Fruit fly (Drosophila melanogaster) whole organism, embryonic: ENCODE data around the gene CG4267.

ENCODE experiments used
- Awh ChIP-seq: fragments of 200-800 bp; sonication (Bioruptor generic); IDR thresholded peaks from 2 replicates; pipeline ENCODE4, ENCODE4 v1.3.6; 2022; ENCODE audit warnings: missing biosample characterization, missing genetic modification characterization
- Bteb2 ChIP-seq: fragments of 200-800 bp; sonication (Bioruptor generic); optimal IDR thresholded peaks from 2 replicates; lab custom pipeline; 2016; ENCODE audit warnings: missing biosample characterization, missing genetic modification characterization
- CG10147 ChIP-seq: fragments of 200-800 bp; sonication (Bioruptor generic); optimal IDR thresholded peaks from 2 replicates; lab custom pipeline; 2019; ENCODE audit warnings: missing biosample characterization, mild to moderate bottlenecking, missing genetic modification characterization, moderate library complexity
- CG10462 ChIP-seq: fragments of 200-800 bp; sonication (Bioruptor generic); optimal IDR thresholded peaks from 2 replicates; lab custom pipeline; 2016; ENCODE audit warnings: missing biosample characterization, missing genetic modification characterization
- CG11247 ChIP-seq: fragments of 200-800 bp; sonication (Bioruptor generic); IDR thresholded peaks from 2 replicates; pipeline ENCODE4 v1.3.6; 2022; ENCODE audit warnings: missing biosample characterization, missing genetic modification characterization
- CG11504 ChIP-seq: fragments of 200-800 bp; sonication (Bioruptor generic); optimal IDR thresholded peaks from 3 replicates; lab custom pipeline; 2019; ENCODE audit warnings: missing biosample characterization, mild to moderate bottlenecking, missing genetic modification characterization, moderate library complexity
- CG11723 ChIP-seq: fragments of 200-800 bp; sonication (Bioruptor generic); optimal IDR thresholded peaks from 2 replicates; lab custom pipeline; 2017; ENCODE audit warnings: missing biosample characterization, mild to moderate bottlenecking, missing genetic modification characterization
- CG12659 ChIP-seq: fragments of 200-800 bp; sonication (Bioruptor generic); optimal IDR thresholded peaks from 3 replicates; lab custom pipeline; 2017; ENCODE audit warnings: mild to moderate bottlenecking, missing biosample characterization, missing genetic modification reagents, missing genetic modification characterization
- CG14050 ChIP-seq: fragments of 200-800 bp; sonication (Bioruptor generic); IDR thresholded peaks from 3 replicates; pipeline ENCODE4 v1.3.6; 2022; ENCODE audit warnings: missing biosample characterization, missing genetic modification characterization
- CG15696 ChIP-seq: fragments of 200-800 bp; sonication (Bioruptor generic); optimal IDR thresholded peaks from 2 replicates; lab custom pipeline; 2019; ENCODE audit warnings: missing biosample characterization, mild to moderate bottlenecking, missing genetic modification characterization, moderate library complexity
- CG17328 ChIP-seq: fragments of 200-800 bp; sonication (Bioruptor generic); IDR thresholded peaks from 2 replicates; pipeline ENCODE4 v1.3.6; 2022; ENCODE audit warnings: missing biosample characterization, missing genetic modification characterization
- CG17912 ChIP-seq: fragments of 200-800 bp; sonication (Bioruptor generic); optimal IDR thresholded peaks from 2 replicates; lab custom pipeline; 2018; ENCODE audit warnings: missing biosample characterization, mild to moderate bottlenecking, missing genetic modification characterization
- CG1792 ChIP-seq: fragments of 200-800 bp; sonication (Bioruptor generic); optimal IDR thresholded peaks from 2 replicates; lab custom pipeline; 2016; ENCODE audit warnings: missing biosample characterization, missing genetic modification characterization
- CG18476 ChIP-seq: fragments of 200-800 bp; sonication (Bioruptor generic); optimal IDR thresholded peaks from 2 replicates; lab custom pipeline; 2016; ENCODE audit warnings: missing biosample characterization, mild to moderate bottlenecking, missing genetic modification characterization
- CG2120 ChIP-seq: fragments of 200-800 bp; sonication (Bioruptor generic); optimal IDR thresholded peaks from 3 replicates; lab custom pipeline; 2016; ENCODE audit warnings: missing biosample characterization, missing genetic modification characterization
- CG2199 ChIP-seq: fragments of 200-800 bp; sonication (Bioruptor generic); IDR thresholded peaks from 3 replicates; pipeline ENCODE4 v1.3.6; 2022; ENCODE audit warnings: missing biosample characterization, missing genetic modification characterization
- CG31224 ChIP-seq: fragments of 200-800 bp; sonication (Bioruptor generic); IDR thresholded peaks from 2 replicates; pipeline ENCODE4 v1.3.6; 2022; ENCODE audit warnings: missing biosample characterization, missing genetic modification characterization
- CG4424 ChIP-seq: fragments of 200-800 bp; sonication (Bioruptor generic); optimal IDR thresholded peaks from 3 replicates; lab custom pipeline; 2016; ENCODE audit warnings: missing biosample characterization, missing genetic modification characterization
- CG4617 ChIP-seq: fragments of 200-800 bp; sonication (Bioruptor generic); optimal IDR thresholded peaks from 3 replicates; lab custom pipeline; 2016; ENCODE audit warnings: missing biosample characterization, missing genetic modification characterization, borderline replicate concordance
- CG6683 ChIP-seq: fragments of 200-800 bp; sonication (Bioruptor generic); optimal IDR thresholded peaks from 2 replicates; lab custom pipeline; 2017; ENCODE audit warnings: missing biosample characterization, mild to moderate bottlenecking, missing genetic modification characterization, missing genetic modification reagents
- CG6689 ChIP-seq: fragments of 200-800 bp; sonication (Bioruptor generic); IDR thresholded peaks from 2 replicates; pipeline ENCODE4 v1.3.6; 2022; ENCODE audit warnings: missing biosample characterization, missing genetic modification characterization
- CG6791 ChIP-seq: fragments of 200-800 bp; sonication (Bioruptor generic); IDR thresholded peaks from 3 replicates; pipeline ENCODE4 v1.3.6; 2022; ENCODE audit warnings: missing biosample characterization, missing genetic modification characterization; ENCODE audit not compliant: partially characterized antibody
- CG8359 ChIP-seq: fragments of 200-800 bp; sonication (Bioruptor generic); optimal IDR thresholded peaks from 2 replicates; lab custom pipeline; 2017; ENCODE audit warnings: missing biosample characterization, mild to moderate bottlenecking, missing genetic modification characterization, borderline replicate concordance
- CG9437 ChIP-seq: fragments of 200-800 bp; sonication (Bioruptor generic); optimal IDR thresholded peaks from 2 replicates; lab custom pipeline; 2018; ENCODE audit warnings: missing biosample characterization, mild to moderate bottlenecking, missing genetic modification characterization
- Chrac-16 ChIP-seq: fragments of 200-800 bp; sonication (Bioruptor generic); optimal IDR thresholded peaks from 3 replicates; lab custom pipeline; 2016; ENCODE audit warnings: missing biosample characterization, missing genetic modification characterization
- Dp ChIP-seq: fragments of 200-800 bp; sonication (Bioruptor generic); optimal IDR thresholded peaks from 2 replicates; lab custom pipeline; 2018; ENCODE audit warnings: missing biosample characterization, mild to moderate bottlenecking, missing genetic modification characterization, moderate library complexity
- Drgx ChIP-seq: fragments of 200-800 bp; sonication (Bioruptor generic); IDR thresholded peaks from 2 replicates; pipeline ENCODE4 v1.3.6; 2022; ENCODE audit warnings: missing biosample characterization, missing genetic modification characterization
- Fer3 ChIP-seq: fragments of 200-800 bp; sonication (Bioruptor generic); optimal IDR thresholded peaks from 2 replicates; lab custom pipeline; 2018; ENCODE audit warnings: missing biosample characterization, mild to moderate bottlenecking, missing genetic modification characterization, moderate library complexity
- Oaz ChIP-seq: fragments of 200-800 bp; sonication (Bioruptor generic); IDR thresholded peaks from 2 replicates; pipeline ENCODE4 v1.3.6; 2022; ENCODE audit warnings: missing biosample characterization, missing genetic modification characterization
- Oli ChIP-seq: fragments of 200-800 bp; sonication (Bioruptor generic); optimal IDR thresholded peaks from 2 replicates; lab custom pipeline; 2018; ENCODE audit warnings: missing biosample characterization, mild to moderate bottlenecking, missing genetic modification characterization, moderate library complexity
- Rfx ChIP-seq: fragments of 200-800 bp; sonication (Bioruptor generic); IDR thresholded peaks from 2 replicates; pipeline ENCODE4 v1.3.6; 2022; ENCODE audit warnings: missing biosample characterization, missing genetic modification characterization
- Trl ChIP-seq, 3 experiments: fragments of >200 bp in 2 of 3; fragments of 200-800 bp in 1 of 3; sonication (Bioruptor generic) in 1 of 3; optimal IDR thresholded peaks; 2 replicates in 1 of 3; 3 replicates in 2 of 3; lab custom pipeline; 2016 to 2017; ENCODE audit warnings: missing biosample characterization in 1 of 3, missing genetic modification characterization in 1 of 3
- amos ChIP-seq: fragments of 200-800 bp; sonication (Bioruptor generic); IDR thresholded peaks from 2 replicates; pipeline ENCODE4 v1.3.6; 2022; ENCODE audit warnings: missing biosample characterization, missing genetic modification characterization; ENCODE audit not compliant: partially characterized antibody
- cad ChIP-seq: fragments of >200 bp; optimal IDR thresholded peaks from 2 replicates; lab custom pipeline; 2017; ENCODE audit warnings: missing biosample characterization, missing genetic modification characterization
- cato ChIP-seq: fragments of 200-800 bp; sonication (Bioruptor generic); optimal IDR thresholded peaks from 2 replicates; lab custom pipeline; 2016; ENCODE audit warnings: missing biosample characterization, missing genetic modification characterization, borderline replicate concordance
- dati ChIP-seq: fragments of 200-800 bp; sonication (Bioruptor generic); IDR thresholded peaks from 2 replicates; pipeline ENCODE4 v1.3.6; 2022; ENCODE audit warnings: missing biosample characterization, missing genetic modification characterization
- disco-r ChIP-seq: fragments of 200-800 bp; sonication (Bioruptor generic); optimal IDR thresholded peaks from 2 replicates; lab custom pipeline; 2016; ENCODE audit warnings: missing biosample characterization, missing genetic modification characterization
- dm ChIP-seq: fragments of 200-800 bp; sonication (Bioruptor generic); optimal IDR thresholded peaks from 3 replicates; lab custom pipeline; 2016; ENCODE audit warnings: missing biosample characterization, missing genetic modification characterization
- fd3F ChIP-seq: fragments of 200-800 bp; sonication (Bioruptor generic); optimal IDR thresholded peaks from 2 replicates; lab custom pipeline; 2018; ENCODE audit warnings: missing biosample characterization, mild to moderate bottlenecking, missing genetic modification characterization, moderate library complexity
- ftz-f1 ChIP-seq: fragments of 200-800 bp; sonication (Bioruptor generic); optimal IDR thresholded peaks from 2 replicates; lab custom pipeline; 2016; ENCODE audit warnings: missing biosample characterization, missing genetic modification characterization
- gro ChIP-seq: fragments of 200-800 bp; sonication (Bioruptor generic); optimal IDR thresholded peaks from 2 replicates; lab custom pipeline; 2016; ENCODE audit warnings: missing biosample characterization, missing genetic modification characterization
- gt ChIP-seq: fragments of 200-800 bp; sonication (Bioruptor generic); IDR thresholded peaks from 2 replicates; pipeline ENCODE4 v1.3.6; 2022; ENCODE audit warnings: missing biosample characterization, missing genetic modification characterization
- insv ChIP-seq, 2 experiments: fragments of 200-800 bp; sonication (Bioruptor generic); optimal IDR thresholded peaks; 3 replicates each; lab custom pipeline; 2016 to 2018; ENCODE audit warnings: missing biosample characterization in 2 of 2, missing genetic modification characterization in 2 of 2
- maf-S ChIP-seq: fragments of 200-800 bp; sonication (Bioruptor generic); optimal IDR thresholded peaks from 2 replicates; lab custom pipeline; 2016; ENCODE audit warnings: missing biosample characterization, missing genetic modification characterization
- mld ChIP-seq: fragments of 200-800 bp; sonication (Bioruptor generic); IDR thresholded peaks from 3 replicates; pipeline ENCODE4 v1.3.6; 2022; ENCODE audit warnings: missing biosample characterization, missing genetic modification characterization; ENCODE audit not compliant: partially characterized antibody
- pb ChIP-seq: fragments of 200-800 bp; sonication (Bioruptor generic); optimal IDR thresholded peaks from 3 replicates; lab custom pipeline; 2016; ENCODE audit warnings: missing biosample characterization, missing genetic modification characterization
- pfk ChIP-seq: fragments of 200-800 bp; sonication (Bioruptor generic); optimal IDR thresholded peaks from 2 replicates; lab custom pipeline; 2018; ENCODE audit warnings: missing biosample characterization, mild to moderate bottlenecking, missing genetic modification characterization, moderate library complexity
- pnt ChIP-seq: fragments of 200-800 bp; sonication (Bioruptor generic); optimal IDR thresholded peaks from 3 replicates; lab custom pipeline; 2016; ENCODE audit warnings: missing biosample characterization, missing genetic modification characterization
- sqz ChIP-seq: fragments of 200-800 bp; sonication (Bioruptor generic); optimal IDR thresholded peaks from 3 replicates; lab custom pipeline; 2018; ENCODE audit warnings: missing biosample characterization, mild to moderate bottlenecking, missing genetic modification characterization
- sug ChIP-seq: fragments of 200-800 bp; optimal IDR thresholded peaks from 2 replicates; lab custom pipeline; 2019; ENCODE audit warnings: missing biosample characterization, mild to moderate bottlenecking, missing genetic modification characterization, moderate library complexity
- usp ChIP-seq: fragments of >200 bp; optimal IDR thresholded peaks from 2 replicates; lab custom pipeline; 2017; ENCODE audit warnings: missing biosample characterization, missing genetic modification characterization

Gene CG4267

dm6 chr2L:2193357-2193780 lies 48.8 kb upstream of the CG4267 start (continued):
- no peak for TF ChIP-seq Awh
- TF ChIP-seq pnt (GFP tag; lab: Kevin White, UChicago): no peak
- peak; percentile 95 for TF ChIP-seq ftz-f1 (GFP tag; lab: Kevin White, UChicago)
- TF ChIP-seq Fer3: peak; percentile 28
- TF ChIP-seq CG6689: no peak
- no peak for TF ChIP-seq dati
- TF ChIP-seq CG6683: peak; percentile 15
- no peak for TF ChIP-seq CG1792 (GFP tag; lab: Kevin White, UChicago)
- no peak for TF ChIP-seq CG18476
- TF ChIP-seq CG12659 (GFP tag; lab: Kevin White, UChicago): peak; percentile 86
- TF ChIP-seq amos: no peak
- TF ChIP-seq Trl (optimal IDR thresholded peaks at IDR 0.05; lab: Kevin White, UChicago): no peak
- TF ChIP-seq Trl (GFP tag; optimal IDR thresholded peaks at IDR 0.05; lab: Kevin White, UChicago): no peak
- peak; percentile 84 for TF ChIP-seq CG17912 (GFP tag; lab: Kevin White, UChicago)
- TF ChIP-seq usp (GFP tag; lab: Kevin White, UChicago): no peak
- no peak for TF ChIP-seq CG15696 (tag; lab: Kevin White, UChicago)
- peak; percentile 83 for TF ChIP-seq dm (GFP tag; lab: Kevin White, UChicago)
- no peak for TF ChIP-seq cad (GFP tag; lab: Kevin White, UChicago)
- no peak for TF ChIP-seq CG14050 (GFP tag; lab: Robert Waterston, UW)
- no peak for TF ChIP-seq CG4617 (GFP tag; lab: Kevin White, UChicago)
- TF ChIP-seq CG10147 (GFP tag; lab: Kevin White, UChicago): no peak
- peak; percentile 49 for TF ChIP-seq CG11723 (GFP tag; lab: Kevin White, UChicago)
- TF ChIP-seq Oaz (GFP tag; lab: Robert Waterston, UW): no peak
- TF ChIP-seq CG10462 (GFP tag; lab: Kevin White, UChicago): no peak
- TF ChIP-seq Dp (GFP tag; lab: Kevin White, UChicago): peak; percentile 79
- no peak for TF ChIP-seq CG6791 (GFP tag; lab: Robert Waterston, UW)
- peak; percentile 26 for TF ChIP-seq CG2120 (GFP tag; lab: Kevin White, UChicago)
- no peak for TF ChIP-seq CG11247 (GFP tag; lab: Robert Waterston, UW)
- TF ChIP-seq fd3F (GFP tag; lab: Kevin White, UChicago): no peak
- peak; percentile 86 for TF ChIP-seq sqz (GFP tag; lab: Kevin White, UChicago)
- no peak for TF ChIP-seq CG4424 (GFP tag; lab: Kevin White, UChicago)
- peak; percentile 40 for TF ChIP-seq pfk (GFP tag; lab: Kevin White, UChicago)
- TF ChIP-seq Drgx (GFP tag; lab: Robert Waterston, UW): no peak
- TF ChIP-seq gt: no peak
- no peak for TF ChIP-seq CG9437 (GFP tag; lab: Kevin White, UChicago)
- TF ChIP-seq CG8359: peak; percentile 10
- no peak for TF ChIP-seq insv (GFP tag; optimal IDR thresholded peaks at IDR 0.05; lab: Kevin White, UChicago)
- TF ChIP-seq CG2199 (GFP tag; lab: Robert Waterston, UW): no peak
- TF ChIP-seq gro: peak; percentile 59
- peak; percentile 35 for TF ChIP-seq CG11504 (tag; lab: Kevin White, UChicago)
- no peak for TF ChIP-seq mld (GFP tag; lab: Robert Waterston, UW)
- TF ChIP-seq Rfx (GFP tag; lab: Robert Waterston, UW): no peak
- TF ChIP-seq Chrac-16 (GFP tag; lab: Kevin White, UChicago): no peak
- peak; percentile 15 for TF ChIP-seq disco-r (GFP tag; lab: Kevin White, UChicago)
- peak; percentile 80 for TF ChIP-seq pb (GFP tag; lab: Kevin White, UChicago)
- no peak for TF ChIP-seq maf-S (GFP tag; lab: Kevin White, UChicago)
- TF ChIP-seq CG17328 (GFP tag; lab: Robert Waterston, UW): no peak
- peak; percentile 23 for TF ChIP-seq Oli (tag; lab: Kevin White, UChicago)
- TF ChIP-seq cato (GFP tag; lab: Kevin White, UChicago): no peak
- no peak for TF ChIP-seq CG31224 (GFP tag; lab: Robert Waterston, UW)
- no peak for TF ChIP-seq Bteb2 (GFP tag; lab: Kevin White, UChicago)
- peak; percentile 82 for TF ChIP-seq sug (tag; lab: Kevin White, UChicago)
